Worm (Caenorhabditis elegans): ENCODE measurements around the gene kcnl-1.

kcnl-1 gene

DNA sequence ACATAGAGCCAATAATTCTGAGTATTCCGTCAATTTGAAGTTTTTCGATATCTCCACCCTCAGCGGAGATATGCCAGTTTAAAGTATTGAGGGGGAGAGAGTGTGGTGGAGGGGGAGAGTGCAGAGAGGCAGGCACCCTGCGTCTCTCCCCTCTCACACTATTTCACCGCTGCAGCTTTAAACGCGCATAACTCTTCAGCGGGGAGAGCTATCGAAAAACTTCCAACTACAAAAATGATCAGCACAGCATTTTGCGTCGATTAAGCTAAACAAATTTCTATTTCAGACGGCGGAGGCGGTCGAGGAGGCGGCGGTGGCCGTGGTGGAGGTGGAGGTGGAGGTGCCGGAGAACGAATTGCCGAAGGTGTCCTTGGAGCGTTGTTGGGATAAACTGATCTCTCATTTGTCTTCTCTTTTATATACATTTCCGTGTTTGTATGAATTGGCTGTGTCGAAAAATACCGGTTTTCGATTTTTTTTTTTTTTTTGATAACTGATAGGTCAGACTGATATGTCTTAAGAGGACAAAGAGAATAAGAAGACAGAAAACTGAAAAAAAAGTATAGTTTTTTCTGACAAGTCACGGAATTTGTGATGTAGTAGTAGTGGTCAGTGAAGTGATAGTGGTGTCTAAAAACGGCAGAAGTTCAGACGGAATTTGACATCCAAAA lies 46.6 kb downstream of the kcnl-1 start:
- TF ChIP-seq nhr-71 (tag; optimal IDR thresholded peaks at IDR 0.05), result no peak
- TF ChIP-seq dpl-1 (GFP tag; optimal IDR thresholded peaks at IDR 0.05), result no peak
- no peak for TF ChIP-seq mep-1 (tag; optimal IDR thresholded peaks at IDR 0.05)
- no peak for TF ChIP-seq C16A3.4 (tag; optimal IDR thresholded peaks at IDR 0.05)
- no peak for TF ChIP-seq unc-86 (tag; optimal IDR thresholded peaks at IDR 0.05)
- no peak for TF ChIP-seq lin-15B (tag; optimal IDR thresholded peaks at IDR 0.05)
- TF ChIP-seq grh-1 (GFP tag; IDR thresholded peaks at IDR 0.05), result 0 out of 2 replicates have a peak, but pooled peaks have one; percentile 40
- TF ChIP-seq nhr-19 (GFP tag; conservative IDR thresholded peaks at IDR 0.05), result peak; percentile 10; the same call in 1 of the 2 replicates
- TF ChIP-seq C04F5.9 (tag; optimal IDR thresholded peaks at IDR 0.05), result no peak
- peak; percentile 2 for TF ChIP-seq lin-14 (GFP tag; optimal IDR thresholded peaks at IDR 0.05)
- TF ChIP-seq nhr-11 (tag; optimal IDR thresholded peaks at IDR 0.05), result no peak
- no peak for TF ChIP-seq nhr-77 (tag; optimal IDR thresholded peaks at IDR 0.05)
- peak; percentile 61 for TF ChIP-seq nhr-85 (tag)
- no peak for TF ChIP-seq hpl-2 (GFP tag; optimal IDR thresholded peaks at IDR 0.05)

DNA sequence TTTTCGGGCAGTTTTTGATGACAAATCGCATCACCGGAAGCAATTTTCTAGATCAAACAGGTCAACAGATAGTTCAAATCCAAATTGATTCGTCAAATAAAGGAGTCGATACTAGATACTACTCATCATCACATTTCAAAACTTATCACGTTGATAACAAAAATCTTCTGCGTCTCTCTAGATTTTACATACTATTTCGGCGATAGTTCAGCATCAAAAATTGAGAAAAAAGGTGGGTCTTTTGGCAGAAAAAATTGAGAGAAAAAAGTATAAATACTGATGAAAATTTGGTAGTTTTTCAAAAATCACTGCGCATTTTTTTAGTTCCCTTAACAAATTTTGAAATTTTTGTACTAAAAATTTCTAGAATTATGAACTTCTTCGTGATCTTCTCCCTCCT lies 48.0 kb downstream of the kcnl-1 start, which contains the start of gene nlp-26:
Gene nlp-26, plus strand, starts transcription at position 301 of the 400 bp plus-strand sequence.
- no peak for TF ChIP-seq pax-3 (tag; optimal IDR thresholded peaks at IDR 0.05)
- TF ChIP-seq elt-3 (tag; optimal IDR thresholded peaks at IDR 0.05), result peak in 1 of 6 experiments; percentile 39

- TF ChIP-seq lin-35 (GFP tag; optimal IDR thresholded peaks at IDR 0.05) (peak in 1 of 2 experiments; percentile 49), lin-15B (tag; optimal IDR thresholded peaks at IDR 0.05) (no peak), snu-23 (GFP tag; optimal IDR thresholded peaks at IDR 0.05) (peak; percentile 12), nhr-90 (tag; optimal IDR thresholded peaks at IDR 0.05; ENCODE audit: poor library complexity) (no peak), lsy-2 (tag; optimal IDR thresholded peaks at IDR 0.05) (peak in 1 of 2 experiments; percentile 20), mdl-1 (tag; optimal IDR thresholded peaks at IDR 0.05) (peak in 1 of 2 experiments; percentile 69), ceh-82 (tag; optimal IDR thresholded peaks at IDR 0.05) (peak in 1 of 3 experiments; percentile 4), blmp-1 (tag; optimal IDR thresholded peaks at IDR 0.05) (peak; percentile 31)
These were observed 54.9 kb downstream of the kcnl-1 start for ce11 chrV:19620098-19620497.

- no peak for TF ChIP-seq F16B12.6 (tag; optimal IDR thresholded peaks at IDR 0.05)
- peak in 2 of 3 experiments; percentile 39 to 81 for TF ChIP-seq ceh-82 (tag; optimal IDR thresholded peaks at IDR 0.05)
- TF ChIP-seq nhr-47 (tag; optimal IDR thresholded peaks at IDR 0.05), result peak; percentile 27
- no peak for TF ChIP-seq sup-37 (GFP tag; optimal IDR thresholded peaks at IDR 0.05)
- TF ChIP-seq nhr-237 (tag; optimal IDR thresholded peaks at IDR 0.05), result no peak
- TF ChIP-seq aly-2 (tag; optimal IDR thresholded peaks at IDR 0.05), result no peak
- TF ChIP-seq xbp-1 (tag; optimal IDR thresholded peaks at IDR 0.05), result no peak
- peak; percentile 71 for TF ChIP-seq mep-1 (tag; optimal IDR thresholded peaks at IDR 0.05)
- TF ChIP-seq fkh-10 (GFP tag; optimal IDR thresholded peaks at IDR 0.05), result peak; percentile 17
- TF ChIP-seq pqm-1 (tag; optimal IDR thresholded peaks at IDR 0.05), result no peak
- no peak for TF ChIP-seq mef-2 (tag; optimal IDR thresholded peaks at IDR 0.05)
- peak; percentile 12 for TF ChIP-seq elt-2 (tag; optimal IDR thresholded peaks at IDR 0.05)
- TF ChIP-seq pax-3 (tag; optimal IDR thresholded peaks at IDR 0.05), result peak; percentile 9
- peak; percentile 95 for TF ChIP-seq lin-14 (GFP tag; optimal IDR thresholded peaks at IDR 0.05)
- TF ChIP-seq unc-98 (GFP tag; IDR thresholded peaks at IDR 0.05), result no peak
- TF ChIP-seq fos-1 (tag; optimal IDR thresholded peaks at IDR 0.05), result peak; percentile 37
- no peak for TF ChIP-seq unc-30 (tag; optimal IDR thresholded peaks at IDR 0.05)
- peak; percentile 6 to 49 (median 13) for TF ChIP-seq dpl-1 (GFP tag; optimal IDR thresholded peaks at IDR 0.05)
- TF ChIP-seq ceh-63 (GFP tag; optimal IDR thresholded peaks at IDR 0.05), result no peak
- TF ChIP-seq lin-15B (tag; optimal IDR thresholded peaks at IDR 0.05), result no peak
- peak; percentile 48 for TF ChIP-seq swsn-7 (tag; optimal IDR thresholded peaks at IDR 0.05)
- no peak for TF ChIP-seq unc-86 (tag; optimal IDR thresholded peaks at IDR 0.05)
- peak; percentile 65 for TF ChIP-seq snu-23 (GFP tag; optimal IDR thresholded peaks at IDR 0.05)
- no peak for TF ChIP-seq egl-27 (tag; optimal IDR thresholded peaks at IDR 0.05)
- peak; percentile 70 for TF ChIP-seq nhr-77 (tag; optimal IDR thresholded peaks at IDR 0.05)
- TF ChIP-seq ztf-11 (tag; optimal IDR thresholded peaks at IDR 0.05), result peak in 1 of 2 experiments; percentile 2
- peak; percentile 32 for TF ChIP-seq nhr-20 (tag; optimal IDR thresholded peaks at IDR 0.05)
- TF ChIP-seq C34B4.2 (tag; optimal IDR thresholded peaks at IDR 0.05), result no peak
- TF ChIP-seq fkh-4 (tag; optimal IDR thresholded peaks at IDR 0.05; ENCODE audit: borderline replicate concordance), result no peak
- TF ChIP-seq nhr-19 (GFP tag; conservative IDR thresholded peaks at IDR 0.05), result peak; percentile 57
- peak; percentile 58 for TF ChIP-seq nhr-71 (tag; optimal IDR thresholded peaks at IDR 0.05)
- TF ChIP-seq hlh-4 (tag; optimal IDR thresholded peaks at IDR 0.05), result no peak
These were observed 57.3 kb downstream of the kcnl-1 start, which contains the start of gene Y43F8C.3 for ce11 chrV:19622440-19622914. Y43F8C.3 (minus strand) TSS chrV:19622626.

Data from whole organism, L1 larva.